Worm (Caenorhabditis elegans): ENCODE results near the gene W09H1.1.
A peak's percentile ranks its signal among the peaks of the same experiment; 100 is the strongest.

Gene W09H1.1

DNA sequence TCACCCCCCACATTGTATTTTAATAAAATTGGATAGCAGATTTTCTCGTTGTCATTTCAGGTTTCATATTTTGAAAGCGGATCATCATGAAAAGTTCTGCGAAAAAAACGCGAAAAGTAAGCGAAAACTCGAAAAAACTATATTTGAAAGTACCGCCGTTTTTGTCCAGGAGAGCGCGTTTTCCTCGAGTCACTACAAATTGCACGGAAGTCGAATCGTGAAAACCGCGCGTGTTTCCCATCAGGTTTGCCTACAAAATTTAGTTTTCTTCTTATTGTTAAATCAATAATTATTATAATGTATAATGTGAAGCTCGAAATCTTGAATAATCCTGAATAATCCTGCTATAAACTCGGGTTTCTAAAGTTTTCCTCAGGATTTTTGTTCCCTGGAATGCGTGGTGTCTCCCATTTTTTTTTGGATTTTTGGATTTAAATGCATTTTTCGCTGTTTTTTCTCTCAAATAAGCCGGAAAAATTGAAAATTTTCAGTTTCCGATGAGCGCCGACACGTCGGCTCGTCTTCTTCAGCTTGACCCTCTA is 18.4 kb upstream of the W09H1.1 start, which contains the start of gene btf-1 (continued):
- TF ChIP-seq B0019.2 (GFP tag; conservative IDR thresholded peaks at IDR 0.05), result no peak
- no peak for TF ChIP-seq gei-17 (GFP tag; optimal IDR thresholded peaks at IDR 0.05)
- no peak for TF ChIP-seq lir-1 (GFP tag; conservative IDR thresholded peaks at IDR 0.05)
- TF ChIP-seq hmg-1.2 (GFP tag; IDR thresholded peaks at IDR 0.05), result no peak; the same call in 1 of the 2 replicates
- peak; percentile 60 for TF ChIP-seq mel-28 (tag; optimal IDR thresholded peaks at IDR 0.05; ENCODE audit: borderline replicate concordance)
- TF ChIP-seq ceh-58 (GFP tag; IDR thresholded peaks at IDR 0.05), result no peak

- TF ChIP-seq hsf-1 (GFP tag; IDR thresholded peaks at IDR 0.05) (0 out of 2 replicates have a peak, but pooled peaks have one; percentile 23), C06A6.2 (GFP tag; conservative IDR thresholded peaks at IDR 0.05) (no peak), zfh-2 (GFP tag; conservative IDR thresholded peaks at IDR 0.05) (no peak), F55B11.4 (tag; optimal IDR thresholded peaks at IDR 0.05; ENCODE audit: borderline replicate concordance, insufficient read depth) (no peak), nfyb-1 (GFP tag; IDR thresholded peaks at IDR 0.05) (no peak), Y56A3A.18 (GFP tag; IDR thresholded peaks at IDR 0.05) (no peak), attf-3 (GFP tag; conservative IDR thresholded peaks at IDR 0.05) (0 out of 2 replicates have a peak, but pooled peaks have one; percentile 8), ceh-100 (GFP tag; IDR thresholded peaks at IDR 0.05) (peak; percentile 60), hlh-12 (tag; optimal IDR thresholded peaks at IDR 0.05) (no peak)
Observed at ce11 chrII:13198845-13199244, 17.5 kb upstream of the W09H1.1 start.

ce11 chrII:13196689-13197280 is 15.4 kb upstream of the W09H1.1 start:
- no peak for TF ChIP-seq dpl-1 (GFP tag; optimal IDR thresholded peaks at IDR 0.05)
- no peak for TF ChIP-seq lsl-1 (GFP tag; optimal IDR thresholded peaks at IDR 0.05)
- no peak for TF ChIP-seq ceh-40 (GFP tag; IDR thresholded peaks at IDR 0.05)
- TF ChIP-seq cebp-1 (GFP tag; IDR thresholded peaks at IDR 0.05), result no peak
- TF ChIP-seq cebp-1 (tag; optimal IDR thresholded peaks at IDR 0.05), result peak; percentile 40
- peak; percentile 8 for TF ChIP-seq lin-54 (GFP tag; optimal IDR thresholded peaks at IDR 0.05)
- no peak for TF ChIP-seq bed-2 (GFP tag; IDR thresholded peaks at IDR 0.05)
- no peak for TF ChIP-seq B0261.1 (tag; optimal IDR thresholded peaks at IDR 0.05)
- TF ChIP-seq zfh-2 (GFP tag; conservative IDR thresholded peaks at IDR 0.05), result peak; percentile 47; the same call in 1 of the 2 replicates
- peak; percentile 69; the same call in 1 of the 2 replicates for TF ChIP-seq hmg-1.2 (GFP tag; IDR thresholded peaks at IDR 0.05)
- TF ChIP-seq madf-3 (GFP tag; IDR thresholded peaks at IDR 0.05), result 0 out of 2 replicates have a peak, but pooled peaks have one; percentile 35
- TF ChIP-seq ztf-6 (GFP tag; IDR thresholded peaks at IDR 0.05), result no peak
- TF ChIP-seq hlh-26 (GFP tag; conservative IDR thresholded peaks at IDR 0.05), result no peak
- TF ChIP-seq K12H6.12 (tag; optimal IDR thresholded peaks at IDR 0.05), result peak; percentile 42

DNA sequence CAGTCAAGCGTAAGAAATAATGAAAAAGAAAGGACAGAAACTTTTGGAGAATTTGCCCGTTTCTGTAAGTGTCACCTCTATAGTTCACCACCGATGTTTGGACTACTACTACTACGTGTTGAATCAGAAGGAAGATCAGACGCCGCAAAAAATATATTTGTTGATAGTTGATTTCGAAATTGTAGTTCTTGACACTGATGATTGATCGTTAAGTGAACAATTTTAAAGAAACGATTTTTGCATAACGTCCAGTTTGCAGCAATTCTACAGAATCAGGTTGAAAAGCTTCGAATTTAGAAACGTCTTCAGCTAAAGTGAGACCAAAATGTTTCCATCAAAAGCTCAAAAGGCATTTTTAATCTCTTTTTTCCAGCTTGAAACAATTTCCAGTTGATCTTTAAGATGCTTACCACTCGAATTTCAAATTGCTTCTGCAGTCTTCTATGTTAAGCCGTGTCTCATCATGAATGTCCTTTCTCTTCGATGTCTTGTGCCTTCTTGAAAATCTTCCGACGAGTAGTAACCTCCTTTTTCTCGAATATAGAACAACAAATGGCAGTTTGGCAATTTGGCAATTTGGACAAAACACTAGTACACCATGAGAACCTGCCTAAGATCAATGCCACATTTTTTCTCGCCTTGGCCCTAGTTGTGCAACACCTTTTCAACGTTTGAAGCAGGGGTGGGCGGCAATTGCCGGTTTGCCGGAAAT is 14.5 kb upstream of the W09H1.1 start:
- TF ChIP-seq madf-3 (GFP tag; IDR thresholded peaks at IDR 0.05) (no peak), mel-28 (tag; optimal IDR thresholded peaks at IDR 0.05; ENCODE audit: borderline replicate concordance) (no peak), snpc-1.1 (tag; optimal IDR thresholded peaks at IDR 0.05; ENCODE audit: insufficient read depth) (peak; percentile 3), mxl-1 (tag; optimal IDR thresholded peaks at IDR 0.05) (no peak), pbrm-1 (GFP tag; IDR thresholded peaks at IDR 0.05) (no peak), nhr-80 (tag; optimal IDR thresholded peaks at IDR 0.05) (no peak), Y53G8AR.9 (GFP tag; conservative IDR thresholded peaks at IDR 0.05) (0 out of 2 replicates have a peak, but pooled peaks have one; percentile 7)

Data from whole organism, young adult.